Worm (Caenorhabditis elegans) whole organism, L2 larva: ENCODE results near the gene H03A11.2.

Experiments
- C34F6.9 ChIP-seq: fragments of 150-350 bp; optimal IDR thresholded peaks from 2 replicates; lab custom pipeline; 2014; ENCODE audit warnings: missing biosample characterization, missing genetic modification characterization
- F13H6.1 ChIP-seq: sonication (generic microtip); optimal IDR thresholded peaks from 2 replicates; lab custom pipeline; 2016; ENCODE audit warnings: missing genetic modification characterization, missing compliant biosample characterization
- R02D3.7 ChIP-seq: fragments of 150-350 bp; optimal IDR thresholded peaks from 2 replicates; lab custom pipeline; 2014; ENCODE audit warnings: missing biosample characterization, missing genetic modification characterization
- ZK546.5 ChIP-seq: sonication (generic microtip); optimal IDR thresholded peaks from 2 replicates; lab custom pipeline; 2017; ENCODE audit warnings: missing biosample characterization, missing genetic modification characterization
- alr-1 ChIP-seq: fragments of 150-350 bp; optimal IDR thresholded peaks from 2 replicates; lab custom pipeline; 2014; ENCODE audit warnings: missing biosample characterization, missing genetic modification characterization
- aly-2 ChIP-seq: fragments of 150-350 bp; optimal IDR thresholded peaks from 2 replicates; lab custom pipeline; 2014; ENCODE audit warnings: missing biosample characterization, missing genetic modification characterization
- ama-1 ChIP-seq: fragments of 150-350 bp; optimal IDR thresholded peaks from 2 replicates; lab custom pipeline; 2018; ENCODE audit warnings: inconsistent platforms
- blmp-1 ChIP-seq: sonication (generic microtip); optimal IDR thresholded peaks from 2 replicates; lab custom pipeline; 2017; ENCODE audit warnings: missing genetic modification characterization, mild to moderate bottlenecking, missing compliant biosample characterization, antibody characterized with exemption, moderate library complexity; ENCODE audit not compliant: insufficient read depth
- ceh-82 ChIP-seq: fragments of 150-350 bp; optimal IDR thresholded peaks from 2 replicates; lab custom pipeline; 2014; ENCODE audit warnings: missing biosample characterization, missing genetic modification characterization
- crh-2 ChIP-seq: sonication (generic microtip); optimal IDR thresholded peaks from 2 replicates; lab custom pipeline; 2017; ENCODE audit warnings: missing biosample characterization, missing genetic modification characterization
- dmd-4 ChIP-seq: sonication (generic microtip); optimal IDR thresholded peaks from 2 replicates; lab custom pipeline; 2017; ENCODE audit warnings: missing biosample characterization, missing genetic modification characterization
- egl-27 ChIP-seq: sonication (generic microtip); optimal IDR thresholded peaks from 3 replicates; lab custom pipeline; 2017; ENCODE audit warnings: missing biosample characterization, missing genetic modification reagents, missing genetic modification characterization
- elt-1 ChIP-seq: fragments of 150-350 bp; optimal IDR thresholded peaks from 2 replicates; lab custom pipeline; 2014; ENCODE audit warnings: missing biosample characterization, missing genetic modification characterization
- elt-3 ChIP-seq: sonication (generic microtip); optimal IDR thresholded peaks from 2 replicates; lab custom pipeline; 2017; ENCODE audit warnings: missing biosample characterization, missing genetic modification characterization
- fos-1 ChIP-seq: fragments of 150-350 bp; optimal IDR thresholded peaks from 2 replicates; lab custom pipeline; 2014; ENCODE audit warnings: missing biosample characterization, missing genetic modification characterization
- gmeb-1 ChIP-seq: fragments of 150-350 bp; optimal IDR thresholded peaks from 2 replicates; lab custom pipeline; 2014; ENCODE audit warnings: missing biosample characterization, missing genetic modification characterization
- lin-11 ChIP-seq: fragments of 150-350 bp; sonication (generic microtip); optimal IDR thresholded peaks from 2 replicates; lab custom pipeline; 2014; ENCODE audit warnings: missing biosample characterization, missing genetic modification characterization, inconsistent platforms, mixed read lengths
- lin-13 ChIP-seq: fragments of 150-350 bp; optimal IDR thresholded peaks from 2 replicates; lab custom pipeline; 2014; ENCODE audit warnings: missing biosample characterization, missing genetic modification reagents, missing genetic modification characterization
- lin-39 ChIP-seq: fragments of 150-350 bp; optimal IDR thresholded peaks from 2 replicates; lab custom pipeline; 2014; ENCODE audit warnings: missing biosample characterization, missing genetic modification reagents, missing genetic modification characterization
- lsy-2 ChIP-seq, 2 experiments: fragments of 150-350 bp in 1 of 2; sonication (generic microtip) in 1 of 2; optimal IDR thresholded peaks; 2 replicates each; lab custom pipeline; 2014 to 2017; ENCODE audit warnings: missing biosample characterization in 2 of 2, missing genetic modification characterization in 2 of 2
- mab-5 ChIP-seq: fragments of 150-350 bp; optimal IDR thresholded peaks from 2 replicates; lab custom pipeline; 2014; ENCODE audit warnings: missing biosample characterization, missing genetic modification characterization
- mbf-1 ChIP-seq: sonication (generic microtip); optimal IDR thresholded peaks from 2 replicates; lab custom pipeline; 2017; ENCODE audit warnings: missing biosample characterization, missing genetic modification characterization
- nhr-10 ChIP-seq: sonication (generic microtip); optimal IDR thresholded peaks from 2 replicates; lab custom pipeline; 2017; ENCODE audit warnings: missing biosample characterization, missing genetic modification characterization
- nhr-11 ChIP-seq: fragments of 150-350 bp; optimal IDR thresholded peaks from 2 replicates; lab custom pipeline; 2014; ENCODE audit warnings: missing biosample characterization, missing genetic modification characterization
- nhr-12 ChIP-seq: fragments of 150-350 bp; optimal IDR thresholded peaks from 2 replicates; lab custom pipeline; 2014; ENCODE audit warnings: missing biosample characterization, missing genetic modification characterization
- nhr-129 ChIP-seq: fragments of 150-350 bp; optimal IDR thresholded peaks from 2 replicates; lab custom pipeline; 2014; ENCODE audit warnings: missing biosample characterization, missing genetic modification characterization
- nhr-21 ChIP-seq: fragments of 150-350 bp; optimal IDR thresholded peaks from 2 replicates; lab custom pipeline; 2014; ENCODE audit warnings: missing biosample characterization, missing genetic modification characterization
- nhr-23 ChIP-seq: fragments of 150-350 bp; optimal IDR thresholded peaks from 2 replicates; lab custom pipeline; 2014; ENCODE audit warnings: missing biosample characterization, missing genetic modification reagents, missing genetic modification characterization
- nhr-237 ChIP-seq: fragments of 150-350 bp; optimal IDR thresholded peaks from 2 replicates; lab custom pipeline; 2014; ENCODE audit warnings: missing biosample characterization, missing genetic modification characterization
- nhr-25 ChIP-seq: fragments of 150-350 bp; sonication (generic microtip); optimal IDR thresholded peaks from 3 replicates; lab custom pipeline; 2014; ENCODE audit warnings: missing biosample characterization, missing genetic modification characterization
- nhr-6 ChIP-seq: fragments of 150-350 bp; optimal IDR thresholded peaks from 2 replicates; lab custom pipeline; 2014; ENCODE audit warnings: missing biosample characterization, missing genetic modification characterization
- nhr-77 ChIP-seq: fragments of 150-350 bp; optimal IDR thresholded peaks from 2 replicates; lab custom pipeline; 2014; ENCODE audit warnings: missing biosample characterization, missing genetic modification characterization
- peb-1 ChIP-seq: fragments of 150-350 bp; optimal IDR thresholded peaks from 2 replicates; lab custom pipeline; 2014; ENCODE audit warnings: missing biosample characterization, missing genetic modification characterization
- sem-4 ChIP-seq: fragments of 150-350 bp; optimal IDR thresholded peaks from 2 replicates; lab custom pipeline; 2014; ENCODE audit warnings: missing biosample characterization, missing genetic modification reagents, missing genetic modification characterization
- skn-1 ChIP-seq: sonication (generic microtip); optimal IDR thresholded peaks from 2 replicates; lab custom pipeline; 2017; ENCODE audit warnings: missing biosample characterization, missing genetic modification characterization
- sma-3 ChIP-seq: sonication (generic microtip); optimal IDR thresholded peaks from 2 replicates; lab custom pipeline; 2016; ENCODE audit warnings: missing genetic modification reagents, missing genetic modification characterization, missing compliant biosample characterization
- sma-9 ChIP-seq, 2 experiments: fragments of 150-350 bp in 1 of 2; sonication (generic microtip) in 1 of 2; optimal IDR thresholded peaks; 2 replicates each; lab custom pipeline; 2014 to 2016; ENCODE audit warnings: missing genetic modification characterization in 2 of 2, mild to moderate bottlenecking in 1 of 2, missing biosample characterization in 1 of 2, missing compliant biosample characterization in 1 of 2, missing genetic modification reagents in 1 of 2, moderate library complexity in 1 of 2
- snpc-4 ChIP-seq: fragments of 150-350 bp; optimal IDR thresholded peaks from 2 replicates; lab custom pipeline; 2014; ENCODE audit warnings: missing biosample characterization, missing genetic modification characterization
- unc-39 ChIP-seq: fragments of 150-350 bp; optimal IDR thresholded peaks from 2 replicates; lab custom pipeline; 2014; ENCODE audit warnings: missing biosample characterization, missing genetic modification characterization
- unc-55 ChIP-seq: fragments of 150-350 bp; sonication (generic microtip); optimal IDR thresholded peaks from 3 replicates; lab custom pipeline; 2014; ENCODE audit warnings: missing biosample characterization, missing genetic modification reagents, missing genetic modification characterization
- unc-62 ChIP-seq: fragments of 150-350 bp; optimal IDR thresholded peaks from 2 replicates; lab custom pipeline; 2014; ENCODE audit warnings: missing biosample characterization, missing genetic modification reagents, missing genetic modification characterization
- zag-1 ChIP-seq: fragments of 150-350 bp; optimal IDR thresholded peaks from 2 replicates; lab custom pipeline; 2014; ENCODE audit warnings: missing biosample characterization, missing genetic modification characterization
- ztf-1 ChIP-seq: fragments of 200-800 bp; sonication (Bioruptor generic); conservative IDR thresholded peaks from 2 replicates; pipeline ENCODE4 v1.3.6; 2022; ENCODE audit warnings: missing genetic modification characterization, missing compliant biosample characterization
- ztf-11 ChIP-seq: sonication (generic microtip); optimal IDR thresholded peaks from 2 replicates; lab custom pipeline; 2017; ENCODE audit warnings: missing biosample characterization, missing genetic modification characterization
- ztf-4 ChIP-seq: fragments of 150-350 bp; optimal IDR thresholded peaks from 2 replicates; lab custom pipeline; 2014; ENCODE audit warnings: missing biosample characterization, missing genetic modification characterization

The H03A11.2 gene

DNA sequence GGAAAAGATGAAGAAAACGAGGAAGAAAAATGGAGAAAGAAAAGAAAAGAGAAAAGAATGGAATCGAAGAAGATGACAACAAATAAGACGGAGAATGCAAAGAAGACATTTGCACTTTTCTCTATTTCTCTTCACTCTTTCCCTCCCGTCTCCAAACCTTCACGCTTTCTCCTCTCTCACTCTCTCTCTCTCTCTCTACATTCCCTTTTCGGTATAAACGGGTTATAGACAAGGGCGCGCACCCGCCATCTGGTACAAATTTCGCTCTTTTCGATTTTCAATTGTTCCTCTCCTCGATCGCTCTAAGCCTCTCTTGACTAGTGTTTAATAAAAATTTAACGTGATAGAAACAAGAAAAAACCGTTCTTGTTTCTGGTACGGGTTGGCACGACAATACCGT lies 46.3 kb upstream of the H03A11.2 start (continued):
- TF ChIP-seq crh-2 (tag; lab: Kevin White, UChicago) (peak; percentile 82), ztf-4 (tag; lab: Kevin White, UChicago) (peak; percentile 80), gmeb-1 (tag; lab: Kevin White, UChicago) (peak; percentile 38), egl-27 (peak; percentile 87), nhr-10 (tag; lab: Kevin White, UChicago) (no peak), F13H6.1 (tag; lab: Kevin White, UChicago) (peak; percentile 90), sma-3 (peak; percentile 70), unc-39 (tag; lab: Kevin White, UChicago) (no peak), elt-3 (tag; lab: Kevin White, UChicago) (no peak), nhr-129 (tag; lab: Kevin White, UChicago) (peak; percentile 92), unc-55 (GFP tag; lab: Kevin White, UChicago) (peak; percentile 94), sem-4 (tag; lab: Kevin White, UChicago) (peak; percentile 93), C34F6.9 (tag; lab: Kevin White, UChicago) (peak; percentile 86), blmp-1 (tag; lab: Kevin White, UChicago) (peak; percentile 100), nhr-25 (tag; lab: Kevin White, UChicago) (peak; percentile 92), ceh-82 (tag; lab: Kevin White, UChicago) (no peak), ama-1 (no peak), unc-62 (GFP tag; lab: Kevin White, UChicago) (no peak), elt-1 (tag; lab: Kevin White, UChicago) (no peak)

DNA sequence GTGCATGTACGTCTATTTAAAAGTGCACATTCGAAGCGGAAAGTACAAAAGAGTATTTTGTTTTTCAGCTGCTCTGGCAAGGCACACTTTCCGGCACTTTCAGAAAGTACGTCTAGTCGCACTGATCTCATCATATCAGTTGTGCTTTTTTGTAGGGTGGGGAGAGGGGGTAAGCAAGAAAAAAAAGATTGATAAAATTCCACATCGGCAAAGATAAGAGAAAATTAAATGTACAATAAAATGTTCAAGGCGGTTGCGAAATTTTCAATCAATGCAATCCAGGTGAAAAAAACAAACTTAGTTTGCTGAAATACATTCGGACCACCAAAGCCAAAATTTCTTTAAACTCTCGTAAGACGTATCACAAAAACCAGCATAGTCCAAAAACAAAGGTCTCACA lies 45.8 kb upstream of the H03A11.2 start:
- TF ChIP-seq sma-9 (GFP tag; optimal IDR thresholded peaks at IDR 0.05; lab: Kevin White, UChicago) = peak; percentile 46
- no peak for TF ChIP-seq sma-9 (tag; optimal IDR thresholded peaks at IDR 0.05; lab: Kevin White, UChicago)
- TF ChIP-seq R02D3.7 (tag; lab: Kevin White, UChicago) = no peak

DNA sequence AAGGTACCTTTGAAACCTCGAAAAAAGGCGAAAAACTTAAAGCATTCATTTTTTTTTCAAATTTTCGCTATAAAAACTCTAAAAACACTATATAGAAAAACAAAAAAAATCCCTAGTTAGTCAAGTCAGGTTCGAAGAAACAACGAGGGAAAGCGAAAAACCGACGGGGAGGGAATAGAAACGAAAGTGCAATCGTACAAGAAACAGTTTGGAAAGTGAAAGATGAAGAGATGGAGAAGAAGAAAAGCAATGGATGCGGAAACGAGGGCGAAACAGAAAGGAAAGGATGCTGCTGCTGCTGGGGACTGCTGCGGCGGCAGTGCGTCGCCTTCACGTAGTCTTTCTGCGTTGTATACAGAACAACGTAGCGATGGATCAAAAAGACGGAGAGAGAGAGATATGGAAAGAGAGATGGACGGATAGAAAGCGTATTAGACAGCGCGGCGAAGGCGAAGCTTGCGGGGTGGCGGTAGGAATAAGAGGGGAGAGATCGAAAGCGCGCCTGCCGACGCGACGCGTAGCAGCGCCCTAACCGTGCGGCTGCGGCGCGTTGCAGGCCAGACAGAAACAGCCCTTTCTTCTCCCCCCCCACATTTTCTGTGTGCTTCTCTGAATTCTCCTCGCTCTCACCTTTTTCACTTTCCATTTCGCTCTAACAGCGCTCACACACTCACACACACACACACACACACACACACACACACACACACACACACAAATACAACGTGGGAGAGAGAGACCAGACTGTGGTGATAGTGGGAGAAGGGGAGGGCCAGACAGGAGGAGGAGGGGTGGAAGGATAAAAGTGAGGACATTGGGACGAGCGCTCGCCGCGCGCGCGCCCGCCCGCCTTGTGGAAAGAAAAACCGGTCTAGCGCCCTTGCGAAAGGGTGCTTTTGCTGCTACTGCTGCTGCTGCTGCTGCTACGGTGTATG lies 44.6 kb upstream of the H03A11.2 start:
- no peak for TF ChIP-seq skn-1 (tag; lab: Kevin White, UChicago)
- TF ChIP-seq unc-39 (tag; lab: Kevin White, UChicago) = no peak
- peak; percentile 94 for TF ChIP-seq nhr-21 (tag; lab: Kevin White, UChicago)
- peak; percentile 97 for TF ChIP-seq F13H6.1 (tag; lab: Kevin White, UChicago)
- no peak for TF ChIP-seq ZK546.5 (tag; lab: Kevin White, UChicago)
- TF ChIP-seq lin-11 = peak; percentile 77
- peak; percentile 60 for TF ChIP-seq gmeb-1 (tag; lab: Kevin White, UChicago)
- TF ChIP-seq lin-39 = no peak
- TF ChIP-seq elt-1 (tag; lab: Kevin White, UChicago) = no peak
- TF ChIP-seq nhr-6 (tag; lab: Kevin White, UChicago) = peak; percentile 38
- TF ChIP-seq blmp-1 (tag; lab: Kevin White, UChicago) = peak; percentile 98
- TF ChIP-seq snpc-4 (tag; lab: Kevin White, UChicago) = peak; percentile 73
- no peak for TF ChIP-seq dmd-4
- TF ChIP-seq alr-1 (tag; lab: Kevin White, UChicago) = no peak
- peak; percentile 51 to 75 for TF ChIP-seq lsy-2 (tag; optimal IDR thresholded peaks at IDR 0.05; lab: Kevin White, UChicago)
- peak; percentile 73 for TF ChIP-seq C34F6.9 (tag; lab: Kevin White, UChicago)
- TF ChIP-seq fos-1 (tag; lab: Kevin White, UChicago) = peak; percentile 19
- no peak for TF ChIP-seq peb-1 (tag; lab: Kevin White, UChicago)
- peak; percentile 27 for TF ChIP-seq zag-1
- TF ChIP-seq unc-62 (GFP tag; lab: Kevin White, UChicago) = peak; percentile 40
- no peak for TF ChIP-seq R02D3.7 (tag; lab: Kevin White, UChicago)
- peak; percentile 92 for TF ChIP-seq crh-2 (tag; lab: Kevin White, UChicago)
- peak; percentile 94 for TF ChIP-seq egl-27
- no peak for TF ChIP-seq nhr-237
- no peak for TF ChIP-seq nhr-77 (tag; lab: Kevin White, UChicago)
- TF ChIP-seq unc-55 (GFP tag; lab: Kevin White, UChicago) = peak; percentile 63
- peak; percentile 87 for TF ChIP-seq sma-9 (GFP tag; optimal IDR thresholded peaks at IDR 0.05; lab: Kevin White, UChicago)
- TF ChIP-seq sma-9 (tag; optimal IDR thresholded peaks at IDR 0.05; lab: Kevin White, UChicago) = no peak
- no peak for TF ChIP-seq ceh-82 (tag; lab: Kevin White, UChicago)
- TF ChIP-seq lin-13 (GFP tag; lab: Kevin White, UChicago) = peak; percentile 88
- no peak for TF ChIP-seq ama-1
- TF ChIP-seq ztf-11 = no peak
- peak; percentile 98 for TF ChIP-seq nhr-25 (tag; lab: Kevin White, UChicago)
- TF ChIP-seq elt-3 (tag; lab: Kevin White, UChicago) = no peak
- peak; percentile 13 for TF ChIP-seq nhr-12
- no peak for TF ChIP-seq nhr-11 (tag; lab: Kevin White, UChicago)
- peak; percentile 91 for TF ChIP-seq sem-4 (tag; lab: Kevin White, UChicago)
- no peak for TF ChIP-seq ztf-1 (GFP tag; lab: Robert Waterston, UW)
- no peak for TF ChIP-seq mbf-1 (tag; lab: Kevin White, UChicago)
- TF ChIP-seq aly-2 (tag; lab: Kevin White, UChicago) = no peak
- peak; percentile 60 for TF ChIP-seq mab-5 (tag; lab: Kevin White, UChicago)
- TF ChIP-seq nhr-23 (tag; lab: Kevin White, UChicago) = no peak
